Fruit fly (Drosophila melanogaster): ENCODE results near the gene CG7409.

- no peak for TF ChIP-seq CG32121 (GFP tag; IDR thresholded peaks at IDR 0.05)
- TF ChIP-seq CG8159 (tag; optimal IDR thresholded peaks at IDR 0.05): no peak
- no peak for TF ChIP-seq Pif1B (GFP tag; optimal IDR thresholded peaks at IDR 0.05)
- no peak for TF ChIP-seq gl (tag; optimal IDR thresholded peaks at IDR 0.05)
- TF ChIP-seq CG15710 (tag; optimal IDR thresholded peaks at IDR 0.05): no peak
- no peak for TF ChIP-seq CG14655 (GFP tag; optimal IDR thresholded peaks at IDR 0.05)
- TF ChIP-seq CG34367 (tag; optimal IDR thresholded peaks at IDR 0.05): no peak
- TF ChIP-seq CG4496 (GFP tag; IDR thresholded peaks at IDR 0.05): no peak
- no peak for TF ChIP-seq CG13204 (GFP tag; optimal IDR thresholded peaks at IDR 0.05)
- no peak for TF ChIP-seq EcR (GFP tag; optimal IDR thresholded peaks at IDR 0.05)
- no peak for TF ChIP-seq Snoo (tag; optimal IDR thresholded peaks at IDR 0.05)
- no peak for TF ChIP-seq D1 (tag; optimal IDR thresholded peaks at IDR 0.05)
Measured at dm6 chr3L:7713378-7713777, 40.8 kb upstream of the CG7409 start.

All from whole organism, pupa.